Worm (Caenorhabditis elegans) whole organism, midembryonic: Measurements from ENCODE around the gene aly-1.

Source experiments
- cog-1 ChIP-seq: sonication (generic microtip); optimal IDR thresholded peaks from 2 replicates; lab custom pipeline; 2016; ENCODE audit warnings: missing genetic modification characterization, missing compliant biosample characterization
- flt-1 ChIP-seq: fragments of 200-800 bp; sonication (Bioruptor generic); IDR thresholded peaks from 2 replicates; pipeline ENCODE4 v1.3.6; 2022; ENCODE audit warnings: missing genetic modification characterization, missing compliant biosample characterization
- klf-2 ChIP-seq: fragments of 200-800 bp; sonication (Bioruptor generic); conservative IDR thresholded peaks from 2 replicates; pipeline ENCODE4 v1.3.6; 2022; ENCODE audit warnings: missing genetic modification reagents, missing genetic modification characterization, missing compliant biosample characterization
- ref-1 ChIP-seq: fragments of 200-800 bp; sonication (Bioruptor generic); conservative IDR thresholded peaks from 2 replicates; pipeline ENCODE4 v1.3.6; 2022; ENCODE audit warnings: missing genetic modification reagents, missing genetic modification characterization, missing compliant biosample characterization
- ztf-23 ChIP-seq: fragments of 200-800 bp; sonication (Bioruptor generic); IDR thresholded peaks from 2 replicates; pipeline ENCODE4 v1.3.6; 2022; ENCODE audit warnings: missing genetic modification reagents, missing genetic modification characterization, missing compliant biosample characterization

DNA sequence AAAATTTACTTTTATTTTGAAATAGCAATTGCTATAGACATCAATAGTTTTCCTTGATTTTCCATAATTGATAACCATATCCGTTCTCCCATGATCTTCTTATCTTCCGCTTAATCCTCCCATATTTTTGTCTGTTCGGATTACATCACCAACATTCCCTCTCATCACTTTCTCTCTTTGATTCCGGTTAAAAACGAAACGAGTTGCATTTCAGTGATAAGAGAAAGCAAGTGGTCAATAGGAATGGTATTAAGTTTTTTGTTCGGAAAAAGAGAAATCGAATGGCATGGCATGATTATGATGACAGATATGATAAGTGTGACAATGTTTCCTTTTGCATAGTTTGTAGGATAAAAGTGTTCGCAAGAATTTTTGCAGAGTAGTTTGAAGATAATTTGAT lies 3.3 kb downstream of the aly-1 start:
- TF ChIP-seq cog-1 (tag; lab: Kevin White, UChicago) (no peak), flt-1 (GFP tag; lab: Robert Waterston, UW) (no peak), klf-2 (no peak), ztf-23 (no peak), ref-1 (no peak)
